Fruit fly (Drosophila melanogaster) whole organism, embryonic: ENCODE results near the gene CG9737.

Experiments
- Atf6 ChIP-seq: fragments of 200-800 bp; sonication (Bioruptor generic); IDR thresholded peaks from 2 replicates; pipeline ENCODE4 v1.3.6; 2022; ENCODE audit warnings: missing biosample characterization, missing genetic modification characterization
- CG1024 ChIP-seq: fragments of 200-800 bp; sonication (Bioruptor generic); IDR thresholded peaks from 2 replicates; pipeline ENCODE4 v1.3.6; 2022; ENCODE audit warnings: missing biosample characterization, missing genetic modification characterization
- CG11504 ChIP-seq: fragments of 200-800 bp; sonication (Bioruptor generic); optimal IDR thresholded peaks from 3 replicates; lab custom pipeline; 2019; ENCODE audit warnings: missing biosample characterization, mild to moderate bottlenecking, missing genetic modification characterization, moderate library complexity
- CG13624 ChIP-seq: fragments of 200-800 bp; sonication (Bioruptor generic); optimal IDR thresholded peaks from 2 replicates; lab custom pipeline; 2016; ENCODE audit warnings: missing biosample characterization, missing genetic modification characterization
- CG13775 ChIP-seq: fragments of 200-800 bp; sonication (Bioruptor generic); optimal IDR thresholded peaks from 3 replicates; lab custom pipeline; 2017; ENCODE audit warnings: missing biosample characterization, mild to moderate bottlenecking, missing genetic modification characterization
- CG14441 ChIP-seq: fragments of 200-800 bp; sonication (Bioruptor generic); IDR thresholded peaks from 2 replicates; pipeline ENCODE4 v1.3.6; 2022; ENCODE audit warnings: missing biosample characterization, missing genetic modification characterization
- CG14710 ChIP-seq: fragments of 200-800 bp; sonication (Bioruptor generic); optimal IDR thresholded peaks from 3 replicates; lab custom pipeline; 2019; ENCODE audit warnings: missing biosample characterization, mild to moderate bottlenecking, missing genetic modification characterization, moderate library complexity
- CG15011 ChIP-seq: fragments of 200-800 bp; sonication (Bioruptor generic); optimal IDR thresholded peaks from 3 replicates; lab custom pipeline; 2018; ENCODE audit warnings: missing biosample characterization, mild to moderate bottlenecking, missing genetic modification characterization
- CG15601 ChIP-seq: fragments of 200-800 bp; sonication (Bioruptor generic); optimal IDR thresholded peaks from 3 replicates; lab custom pipeline; 2019; ENCODE audit warnings: missing biosample characterization, mild to moderate bottlenecking, missing genetic modification characterization, moderate library complexity
- CG18619 ChIP-seq: fragments of 200-800 bp; sonication (Bioruptor generic); optimal IDR thresholded peaks from 3 replicates; lab custom pipeline; 2017; ENCODE audit warnings: missing biosample characterization, mild to moderate bottlenecking, missing genetic modification characterization
- CG2678 ChIP-seq: fragments of 200-800 bp; sonication (Bioruptor generic); optimal IDR thresholded peaks from 3 replicates; lab custom pipeline; 2019; ENCODE audit warnings: missing biosample characterization, mild to moderate bottlenecking, missing genetic modification characterization, moderate library complexity
- CG31441 ChIP-seq: fragments of 200-800 bp; sonication (Bioruptor generic); IDR thresholded peaks from 2 replicates; pipeline ENCODE4 v1.3.6; 2022; ENCODE audit warnings: missing biosample characterization, missing genetic modification characterization
- CG5953 ChIP-seq: fragments of 200-800 bp; sonication (Bioruptor generic); IDR thresholded peaks from 2 replicates; pipeline ENCODE4 v1.3.6; 2022; ENCODE audit warnings: missing biosample characterization, missing genetic modification characterization
- CG6683 ChIP-seq: fragments of 200-800 bp; sonication (Bioruptor generic); optimal IDR thresholded peaks from 2 replicates; lab custom pipeline; 2017; ENCODE audit warnings: missing biosample characterization, mild to moderate bottlenecking, missing genetic modification characterization, missing genetic modification reagents
- CG7963 ChIP-seq: fragments of 200-800 bp; sonication (Bioruptor generic); IDR thresholded peaks from 3 replicates; pipeline ENCODE4 v1.3.6; 2022; ENCODE audit warnings: missing biosample characterization, missing genetic modification characterization; ENCODE audit not compliant: partially characterized antibody
- CG7987 ChIP-seq: fragments of 200-800 bp; sonication (Bioruptor generic); optimal IDR thresholded peaks from 2 replicates; lab custom pipeline; 2018; ENCODE audit warnings: missing biosample characterization, mild to moderate bottlenecking, missing genetic modification characterization, moderate library complexity
- CG8765 ChIP-seq: fragments of 200-800 bp; sonication (Bioruptor generic); IDR thresholded peaks from 2 replicates; pipeline ENCODE4 v1.3.6; 2022; ENCODE audit warnings: missing biosample characterization, missing genetic modification characterization
- CkIIα-i1 ChIP-seq: fragments of 200-800 bp; sonication (Bioruptor generic); IDR thresholded peaks from 2 replicates; pipeline ENCODE4 v1.3.6; 2022; ENCODE audit warnings: missing biosample characterization, missing genetic modification characterization
- Dbx ChIP-seq: fragments of 200-800 bp; sonication (Bioruptor generic); IDR thresholded peaks from 3 replicates; pipeline ENCODE4 v1.3.6; 2022; ENCODE audit warnings: missing biosample characterization, missing genetic modification characterization
- E2f1 ChIP-seq: fragments of 200-800 bp; sonication (Bioruptor generic); IDR thresholded peaks from 2 replicates; pipeline ENCODE4 v1.3.6; 2022; ENCODE audit warnings: missing biosample characterization, missing genetic modification characterization
- ERR ChIP-seq: fragments of 200-800 bp; sonication (Bioruptor generic); optimal IDR thresholded peaks from 2 replicates; lab custom pipeline; 2016; ENCODE audit warnings: missing biosample characterization, missing genetic modification characterization
- HHEX ChIP-seq: fragments of 200-800 bp; sonication (Bioruptor generic); optimal IDR thresholded peaks from 3 replicates; lab custom pipeline; 2017; ENCODE audit warnings: missing biosample characterization, mild to moderate bottlenecking, missing genetic modification characterization, missing genetic modification reagents
- Hand ChIP-seq: fragments of 200-800 bp; sonication (Bioruptor generic); optimal IDR thresholded peaks from 2 replicates; lab custom pipeline; 2017; ENCODE audit warnings: mild to moderate bottlenecking, missing biosample characterization, missing genetic modification reagents, missing genetic modification characterization
- Nf-YA ChIP-seq: fragments of 200-800 bp; sonication (Bioruptor generic); IDR thresholded peaks from 2 replicates; pipeline ENCODE4 v1.3.6; 2022; ENCODE audit warnings: missing biosample characterization, missing genetic modification characterization
- Rx ChIP-seq: fragments of 200-800 bp; sonication (Bioruptor generic); IDR thresholded peaks from 2 replicates; pipeline ENCODE4 v1.3.6; 2022; ENCODE audit warnings: missing biosample characterization, missing genetic modification characterization
- Sin3A ChIP-seq: fragments of >200 bp; optimal IDR thresholded peaks from 2 replicates; lab custom pipeline; 2018
- Sry-δ ChIP-seq: fragments of 200-800 bp; sonication (Bioruptor generic); optimal IDR thresholded peaks from 2 replicates; lab custom pipeline; 2016; ENCODE audit warnings: missing biosample characterization, missing genetic modification characterization
- Trl ChIP-seq, 3 experiments: fragments of >200 bp in 2 of 3; fragments of 200-800 bp in 1 of 3; sonication (Bioruptor generic) in 1 of 3; optimal IDR thresholded peaks; 2 replicates in 1 of 3; 3 replicates in 2 of 3; lab custom pipeline; 2016 to 2017; ENCODE audit warnings: missing biosample characterization in 1 of 3, missing genetic modification characterization in 1 of 3
- Usf ChIP-seq: fragments of 200-800 bp; sonication (Bioruptor generic); optimal IDR thresholded peaks from 2 replicates; lab custom pipeline; 2017; ENCODE audit warnings: missing genotype, missing biosample characterization, missing genetic modification characterization
- ab ChIP-seq: fragments of 200-800 bp; sonication (Bioruptor generic); optimal IDR thresholded peaks from 2 replicates; lab custom pipeline; 2016; ENCODE audit warnings: missing biosample characterization, missing genetic modification characterization
- al ChIP-seq: fragments of 200-800 bp; sonication (Bioruptor generic); IDR thresholded peaks from 2 replicates; pipeline ENCODE4 v1.3.6; 2022; ENCODE audit warnings: missing biosample characterization, missing genetic modification characterization
- aop ChIP-seq: fragments of 200-800 bp; sonication (Bioruptor generic); IDR thresholded peaks from 2 replicates; pipeline ENCODE4 v1.3.6; 2022; ENCODE audit warnings: missing biosample characterization, missing genetic modification characterization
- ato ChIP-seq: fragments of 200-800 bp; sonication (Bioruptor generic); IDR thresholded peaks from 2 replicates; pipeline ENCODE4 v1.3.6; 2022; ENCODE audit warnings: missing biosample characterization, missing genetic modification characterization; ENCODE audit not compliant: partially characterized antibody
- br ChIP-seq: fragments of >200 bp; optimal IDR thresholded peaks from 2 replicates; lab custom pipeline; 2017
- chinmo ChIP-seq: fragments of 200-800 bp; sonication (Bioruptor generic); IDR thresholded peaks from 4 replicates; pipeline ENCODE4 v1.3.6; 2022; ENCODE audit warnings: missing biosample characterization, missing genetic modification characterization; ENCODE audit not compliant: partially characterized antibody
- crp ChIP-seq, 2 experiments: fragments of 200-800 bp; sonication (Bioruptor generic); optimal IDR thresholded peaks; 2 replicates in 1 of 2; 3 replicates in 1 of 2; lab custom pipeline; 2017; ENCODE audit warnings: missing biosample characterization in 2 of 2, missing genetic modification characterization in 2 of 2, mild to moderate bottlenecking in 1 of 2, moderate library complexity in 1 of 2
- eve ChIP-seq, 2 experiments: fragments of >200 bp; optimal IDR thresholded peaks; 2 replicates each; lab custom pipeline; 2017; ENCODE audit warnings: missing biosample characterization in 2 of 2, missing genetic modification characterization in 2 of 2
- fd102C ChIP-seq: fragments of 200-800 bp; sonication (Bioruptor generic); optimal IDR thresholded peaks from 2 replicates; lab custom pipeline; 2018; ENCODE audit warnings: missing biosample characterization, mild to moderate bottlenecking, missing genetic modification characterization, moderate library complexity
- grn ChIP-seq: fragments of 200-800 bp; sonication (Bioruptor generic); optimal IDR thresholded peaks from 3 replicates; lab custom pipeline; 2017; ENCODE audit warnings: missing biosample characterization, missing genetic modification characterization
- gro ChIP-seq: fragments of 200-800 bp; sonication (Bioruptor generic); optimal IDR thresholded peaks from 2 replicates; lab custom pipeline; 2016; ENCODE audit warnings: missing biosample characterization, missing genetic modification characterization
- gsb ChIP-seq: fragments of 200-800 bp; sonication (Bioruptor generic); IDR thresholded peaks from 2 replicates; pipeline ENCODE4 v1.3.6; 2022; ENCODE audit warnings: missing biosample characterization, missing genetic modification characterization
- jumu ChIP-seq: fragments of 200-800 bp; sonication (Bioruptor generic); optimal IDR thresholded peaks from 3 replicates; lab custom pipeline; 2016; ENCODE audit warnings: missing biosample characterization, missing genetic modification characterization
- kah ChIP-seq: fragments of 200-800 bp; sonication (Bioruptor generic); optimal IDR thresholded peaks from 2 replicates; lab custom pipeline; 2018; ENCODE audit warnings: missing biosample characterization, mild to moderate bottlenecking, missing genetic modification characterization
- lmd ChIP-seq: fragments of 200-800 bp; sonication (Bioruptor generic); IDR thresholded peaks from 2 replicates; pipeline ENCODE4 v1.3.6; 2022; ENCODE audit warnings: missing biosample characterization, missing genetic modification characterization
- oc ChIP-seq: fragments of 200-800 bp; sonication (Bioruptor generic); optimal IDR thresholded peaks from 2 replicates; lab custom pipeline; 2018; ENCODE audit warnings: missing biosample characterization, mild to moderate bottlenecking, missing genetic modification characterization, moderate library complexity
- pzg ChIP-seq: fragments of 200-800 bp; sonication (Bioruptor generic); optimal IDR thresholded peaks from 3 replicates; lab custom pipeline; 2018; ENCODE audit warnings: missing biosample characterization, mild to moderate bottlenecking, missing genetic modification characterization, moderate library complexity
- salm ChIP-seq: fragments of 200-800 bp; sonication (Bioruptor generic); optimal IDR thresholded peaks from 2 replicates; lab custom pipeline; 2018; ENCODE audit warnings: missing biosample characterization, mild to moderate bottlenecking, missing genetic modification characterization
- sima ChIP-seq: fragments of 200-800 bp; sonication (Bioruptor generic); optimal IDR thresholded peaks from 2 replicates; lab custom pipeline; 2016; ENCODE audit warnings: missing biosample characterization, missing genetic modification characterization
- so ChIP-seq: fragments of 200-800 bp; sonication (Bioruptor generic); IDR thresholded peaks from 3 replicates; pipeline ENCODE4 v1.3.6; 2022; ENCODE audit warnings: missing biosample characterization, missing genetic modification characterization
- sug ChIP-seq: fragments of 200-800 bp; optimal IDR thresholded peaks from 2 replicates; lab custom pipeline; 2019; ENCODE audit warnings: missing biosample characterization, mild to moderate bottlenecking, missing genetic modification characterization, moderate library complexity
- vnd ChIP-seq: fragments of 200-800 bp; sonication (Bioruptor generic); IDR thresholded peaks from 3 replicates; pipeline ENCODE4 v1.3.6; 2022; ENCODE audit warnings: missing biosample characterization, missing genetic modification characterization; ENCODE audit not compliant: partially characterized antibody
- zen2 ChIP-seq: fragments of 200-800 bp; sonication (Bioruptor generic); IDR thresholded peaks from 3 replicates; pipeline ENCODE4 v1.3.6; 2022; ENCODE audit warnings: missing biosample characterization, missing genetic modification characterization; ENCODE audit not compliant: partially characterized antibody

Gene CG9737

DNA sequence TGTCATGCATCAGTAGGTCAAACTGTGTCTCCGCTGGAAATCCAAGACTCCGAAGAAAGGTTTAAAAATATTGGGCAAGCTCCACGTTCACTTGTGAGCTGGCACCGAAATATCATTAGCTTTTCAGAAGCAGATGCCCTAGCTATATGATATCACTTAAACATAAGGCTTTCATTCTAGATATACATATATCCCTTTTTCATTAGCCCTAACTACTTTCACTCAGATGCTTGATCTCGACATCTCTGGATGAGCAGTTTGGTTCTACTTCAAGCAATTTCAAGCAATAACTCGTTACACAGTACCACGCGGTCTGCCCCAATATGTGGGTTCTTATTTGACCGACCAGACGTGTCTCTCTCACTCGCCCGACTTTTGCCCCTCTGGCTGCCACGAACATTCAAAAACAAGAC lies 51.6 kb downstream of the CG9737 start (continued):
- TF ChIP-seq kah (GFP tag; lab: Kevin White, UChicago): no peak
- no peak for TF ChIP-seq Rx (GFP tag; lab: Robert Waterston, UW)
- no peak for TF ChIP-seq Dbx (GFP tag; lab: Robert Waterston, UW)
- TF ChIP-seq Hand (GFP tag; lab: Kevin White, UChicago): no peak
- TF ChIP-seq CG7987 (GFP tag; lab: Kevin White, UChicago): no peak
- no peak for TF ChIP-seq salm (tag; lab: Kevin White, UChicago)
- TF ChIP-seq CG15011: no peak
- TF ChIP-seq CG7963 (GFP tag; lab: Robert Waterston, UW): no peak
- no peak for TF ChIP-seq gro
- no peak for TF ChIP-seq Trl (optimal IDR thresholded peaks at IDR 0.05; lab: Kevin White, UChicago)
- TF ChIP-seq Trl (GFP tag; optimal IDR thresholded peaks at IDR 0.05; lab: Kevin White, UChicago): peak; percentile 46
- TF ChIP-seq CG5953 (GFP tag; lab: Robert Waterston, UW): no peak
- no peak for TF ChIP-seq fd102C (GFP tag; lab: Kevin White, UChicago)
- TF ChIP-seq CG14441 (GFP tag; lab: Robert Waterston, UW): peak; percentile 31; the same call in 1 of the 2 replicates
- no peak for TF ChIP-seq zen2
- TF ChIP-seq ato: no peak
- TF ChIP-seq chinmo: no peak
- TF ChIP-seq br (lab: Kevin White, UChicago): no peak
- TF ChIP-seq Nf-YA (GFP tag; lab: Robert Waterston, UW): no peak
- peak; percentile 60 for TF ChIP-seq CG18619
- peak; percentile 52 for TF ChIP-seq CG2678 (tag; lab: Kevin White, UChicago)
- TF ChIP-seq so (GFP tag; lab: Robert Waterston, UW): no peak
- TF ChIP-seq CG13624: peak; percentile 44
- no peak for TF ChIP-seq CG13775 (GFP tag; lab: Kevin White, UChicago)
- no peak for TF ChIP-seq ERR (GFP tag; lab: Kevin White, UChicago)
- TF ChIP-seq Sry-δ (GFP tag; lab: Kevin White, UChicago): no peak
- no peak for TF ChIP-seq sima
- no peak for TF ChIP-seq Sin3A
- TF ChIP-seq ab (GFP tag; lab: Kevin White, UChicago): no peak
- TF ChIP-seq Atf6 (GFP tag; lab: Robert Waterston, UW): no peak
- no peak for TF ChIP-seq sug
- TF ChIP-seq CG15601 (tag; lab: Kevin White, UChicago): peak; percentile 26
- TF ChIP-seq jumu (GFP tag; lab: Kevin White, UChicago): peak; percentile 49
- no peak for TF ChIP-seq crp (GFP tag; optimal IDR thresholded peaks at IDR 0.05; lab: Kevin White, UChicago)
- TF ChIP-seq oc (tag; lab: Kevin White, UChicago): no peak
- no peak for TF ChIP-seq HHEX
- no peak for TF ChIP-seq vnd (GFP tag; lab: Robert Waterston, UW)
- peak; percentile 54 for TF ChIP-seq CG11504 (tag; lab: Kevin White, UChicago)
- no peak for TF ChIP-seq CG6683 (GFP tag; lab: Kevin White, UChicago)
- TF ChIP-seq E2f1 (GFP tag; lab: Robert Waterston, UW): peak; percentile 16; the same call in 1 of the 2 replicates
- peak; percentile 45; the same call in 1 of the 2 replicates for TF ChIP-seq CG31441 (GFP tag; lab: Robert Waterston, UW)
- TF ChIP-seq grn (GFP tag; lab: Kevin White, UChicago): no peak
- TF ChIP-seq Usf (GFP tag; lab: Kevin White, UChicago): peak; percentile 7
- no peak for TF ChIP-seq CG1024 (GFP tag; lab: Robert Waterston, UW)
- TF ChIP-seq CG14710 (tag; lab: Kevin White, UChicago): no peak
- TF ChIP-seq eve (GFP tag; optimal IDR thresholded peaks at IDR 0.05; lab: Kevin White, UChicago): no peak
- no peak for TF ChIP-seq CkIIα-i1
- TF ChIP-seq al (GFP tag; lab: Robert Waterston, UW): 0 out of 2 replicates have a peak, but pooled peaks have one; percentile 38
- no peak for TF ChIP-seq pzg (GFP tag; lab: Kevin White, UChicago)
- TF ChIP-seq CG8765: no peak
- TF ChIP-seq lmd (GFP tag; lab: Robert Waterston, UW): peak; percentile 68
- no peak for TF ChIP-seq gsb
- TF ChIP-seq aop: no peak
